Worm (Caenorhabditis elegans) whole organism, L4 larva: ENCODE results near the gene skr-17.

Experiments
- D1046.2 ChIP-seq: fragments of 200-800 bp; sonication (Bioruptor generic); IDR thresholded peaks from 2 replicates; pipeline ENCODE4 v1.3.6; 2022; ENCODE audit warnings: missing genetic modification characterization, missing compliant biosample characterization
- F10B5.3 ChIP-seq: sonication (generic microtip); optimal IDR thresholded peaks from 2 replicates; lab custom pipeline; 2016; ENCODE audit warnings: mild to moderate bottlenecking, missing genetic modification characterization, missing compliant biosample characterization
- F37D6.2 ChIP-seq: sonication (generic microtip); optimal IDR thresholded peaks from 2 replicates; lab custom pipeline; 2016; ENCODE audit warnings: mild to moderate bottlenecking, missing genetic modification characterization, missing compliant biosample characterization
- F49E8.2 ChIP-seq: sonication (generic microtip); optimal IDR thresholded peaks from 2 replicates; lab custom pipeline; 2016; ENCODE audit warnings: missing compliant biosample characterization, mild to moderate bottlenecking, missing genetic modification characterization, borderline replicate concordance
- Y105C5A.15 ChIP-seq: fragments of 200-800 bp; sonication (Bioruptor generic); IDR thresholded peaks from 2 replicates; pipeline ENCODE4 v1.3.6; 2022; ENCODE audit warnings: missing genetic modification characterization, missing compliant biosample characterization
- ZK546.5 ChIP-seq, 2 experiments: sonication (generic microtip); optimal IDR thresholded peaks; 2 replicates each; lab custom pipeline; 2017; ENCODE audit warnings: missing biosample characterization in 2 of 2, missing genetic modification characterization in 2 of 2
- aha-1 ChIP-seq: fragments of 150-350 bp; peaks from one replicate; lab custom pipeline; 2014; ENCODE audit warnings: missing biosample characterization, missing genetic modification characterization
- ceh-28 ChIP-seq: fragments of 150-350 bp; optimal IDR thresholded peaks from 2 replicates; lab custom pipeline; 2014; ENCODE audit warnings: missing biosample characterization, missing genetic modification reagents, missing genetic modification characterization
- ceh-32 ChIP-seq: sonication (generic microtip); optimal IDR thresholded peaks from 2 replicates; lab custom pipeline; 2016; ENCODE audit warnings: mild to moderate bottlenecking, missing genetic modification characterization, missing compliant biosample characterization; ENCODE audit not compliant: poor library complexity
- ceh-44 ChIP-seq: fragments of 200-800 bp; sonication (Bioruptor generic); IDR thresholded peaks from 2 replicates; pipeline ENCODE4 v1.3.6; 2022; ENCODE audit warnings: missing genetic modification reagents, missing genetic modification characterization, missing compliant biosample characterization
- ceh-82 ChIP-seq: sonication (generic microtip); optimal IDR thresholded peaks from 2 replicates; lab custom pipeline; 2017; ENCODE audit warnings: missing biosample characterization, missing genetic modification characterization
- cey-2 ChIP-seq: sonication (generic microtip); optimal IDR thresholded peaks from 3 replicates; lab custom pipeline; 2017; ENCODE audit warnings: missing genetic modification characterization, mild to moderate bottlenecking, missing compliant biosample characterization, antibody characterized with exemption, borderline replicate concordance; ENCODE audit not compliant: insufficient read depth
- ctbp-1 ChIP-seq: fragments of 200-800 bp; sonication (Bioruptor generic); IDR thresholded peaks from 2 replicates; pipeline ENCODE4 v1.3.6; 2022; ENCODE audit warnings: missing genetic modification reagents, missing genetic modification characterization, missing compliant biosample characterization
- daf-12 ChIP-seq: fragments of 150-350 bp; optimal IDR thresholded peaks from 2 replicates; lab custom pipeline; 2014; ENCODE audit warnings: missing biosample characterization, missing genetic modification reagents, missing genetic modification characterization
- daf-16 ChIP-seq, 3 experiments: sonication (generic microtip); optimal IDR thresholded peaks; 2 replicates each; lab custom pipeline; 2016 to 2017; ENCODE audit warnings: missing genetic modification characterization in 3 of 3, missing genetic modification reagents in 3 of 3, mild to moderate bottlenecking in 2 of 3, missing compliant biosample characterization in 2 of 3, missing biosample characterization in 1 of 3, moderate library complexity in 1 of 3
- dmd-6 ChIP-seq: fragments of 200-800 bp; sonication (Bioruptor generic); IDR thresholded peaks from 2 replicates; pipeline ENCODE4 v1.3.6; 2022; ENCODE audit warnings: missing genetic modification reagents, missing genetic modification characterization, missing compliant biosample characterization
- dmd-9 ChIP-seq: fragments of 200-800 bp; sonication (Bioruptor generic); IDR thresholded peaks from 2 replicates; pipeline ENCODE4 v1.3.6; 2022; ENCODE audit warnings: missing genetic modification reagents, missing genetic modification characterization, missing compliant biosample characterization
- dpl-1 ChIP-seq: fragments of 150-350 bp; optimal IDR thresholded peaks from 2 replicates; lab custom pipeline; 2014; ENCODE audit warnings: missing biosample characterization, missing genetic modification reagents, missing genetic modification characterization
- dve-1 ChIP-seq: sonication (generic microtip); optimal IDR thresholded peaks from 2 replicates; lab custom pipeline; 2017; ENCODE audit warnings: antibody characterized with exemption, mild to moderate bottlenecking, missing genetic modification characterization, missing compliant biosample characterization; ENCODE audit not compliant: insufficient read depth
- hif-1 ChIP-seq, 2 experiments: sonication (generic microtip); optimal IDR thresholded peaks; 2 replicates each; lab custom pipeline; 2016 to 2017; ENCODE audit warnings: missing compliant biosample characterization in 2 of 2, missing genetic modification characterization in 2 of 2, missing genetic modification reagents in 2 of 2, missing genotype in 2 of 2, mild to moderate bottlenecking in 1 of 2
- hlh-11 ChIP-seq: fragments of 200-800 bp; sonication (Bioruptor generic); optimal IDR thresholded peaks from 2 replicates; lab custom pipeline; 2018; ENCODE audit warnings: mild to moderate bottlenecking, missing genetic modification characterization, missing compliant biosample characterization
- hlh-30 ChIP-seq: sonication (generic microtip); optimal IDR thresholded peaks from 2 replicates; lab custom pipeline; 2017; ENCODE audit warnings: antibody characterized with exemption, mild to moderate bottlenecking, missing genetic modification characterization, missing compliant biosample characterization; ENCODE audit not compliant: insufficient read depth
- hmg-1.1 ChIP-seq: fragments of 200-800 bp; sonication (Bioruptor generic); IDR thresholded peaks from 2 replicates; pipeline ENCODE4 v1.3.6; 2022; ENCODE audit warnings: missing genetic modification reagents, missing genetic modification characterization, missing compliant biosample characterization
- jun-1 ChIP-seq: fragments of 150-350 bp; optimal IDR thresholded peaks from 2 replicates; lab custom pipeline; 2014; ENCODE audit warnings: missing biosample characterization, missing genetic modification reagents, missing genetic modification characterization
- lsy-2 ChIP-seq, 2 experiments: fragments of 150-350 bp in 1 of 2; sonication (generic microtip) in 1 of 2; optimal IDR thresholded peaks; 2 replicates each; lab custom pipeline; 2014 to 2017; ENCODE audit warnings: missing biosample characterization in 2 of 2, missing genetic modification characterization in 2 of 2
- madf-5 ChIP-seq, 2 experiments: fragments of 200-800 bp; sonication (Bioruptor generic); IDR thresholded peaks; 2 replicates each; pipeline ENCODE4 v1.3.6; 2022; ENCODE audit warnings: missing compliant biosample characterization in 2 of 2, missing genetic modification characterization in 2 of 2
- mep-1 ChIP-seq: fragments of 150-350 bp; sonication (generic microtip); optimal IDR thresholded peaks from 3 replicates; lab custom pipeline; 2014; ENCODE audit warnings: missing biosample characterization, missing genetic modification characterization
- nhr-11 ChIP-seq: fragments of 150-350 bp; optimal IDR thresholded peaks from 2 replicates; lab custom pipeline; 2014; ENCODE audit warnings: missing biosample characterization, missing genetic modification characterization
- nhr-111 ChIP-seq: fragments of 200-800 bp; sonication (Bioruptor generic); optimal IDR thresholded peaks from 2 replicates; lab custom pipeline; 2018; ENCODE audit warnings: mild to moderate bottlenecking, missing genetic modification characterization, missing compliant biosample characterization
- nhr-28 ChIP-seq: fragments of 150-350 bp; optimal IDR thresholded peaks from 2 replicates; lab custom pipeline; 2014; ENCODE audit warnings: missing biosample characterization, missing genetic modification characterization
- nhr-6 ChIP-seq: fragments of 150-350 bp; optimal IDR thresholded peaks from 2 replicates; lab custom pipeline; 2014; ENCODE audit warnings: missing biosample characterization, missing genetic modification characterization
- nhr-77 ChIP-seq: fragments of 150-350 bp; optimal IDR thresholded peaks from 2 replicates; lab custom pipeline; 2014; ENCODE audit warnings: missing biosample characterization, missing genetic modification characterization
- pha-4 ChIP-seq, 2 experiments: fragments of 150-350 bp in 1 of 2; fragments of 200-800 bp in 1 of 2; sonication (Bioruptor generic) in 1 of 2; IDR thresholded peaks in 1 of 2; optimal IDR thresholded peaks in 1 of 2; 2 replicates each; pipeline versions ENCODE4 v1.3.6 to Lab custom; 2014 to 2022; ENCODE audit warnings: missing genetic modification characterization in 2 of 2, missing genetic modification reagents in 2 of 2, missing biosample characterization in 1 of 2, missing compliant biosample characterization in 1 of 2
- php-3 ChIP-seq: fragments of 200-800 bp; sonication (Bioruptor generic); IDR thresholded peaks from 2 replicates; pipeline ENCODE4 v1.3.6; 2022; ENCODE audit warnings: missing genetic modification reagents, missing genetic modification characterization, missing compliant biosample characterization
- rbr-2 ChIP-seq: sonication (generic microtip); optimal IDR thresholded peaks from 2 replicates; lab custom pipeline; 2016; ENCODE audit warnings: missing genotype, missing genetic modification characterization, missing compliant biosample characterization
- set-16 ChIP-seq: fragments of 200-800 bp; sonication (Bioruptor generic); IDR thresholded peaks from 2 replicates; pipeline ENCODE4 v1.3.6; 2022; ENCODE audit warnings: missing genetic modification reagents, missing genetic modification characterization, missing compliant biosample characterization
- skn-1 ChIP-seq: fragments of 150-350 bp; optimal IDR thresholded peaks from 2 replicates; lab custom pipeline; 2014; ENCODE audit warnings: missing biosample characterization, missing genetic modification characterization
- snpc-4 ChIP-seq: fragments of 150-350 bp; optimal IDR thresholded peaks from 2 replicates; lab custom pipeline; 2014; ENCODE audit warnings: missing biosample characterization, missing genetic modification characterization
- tra-1 ChIP-seq: fragments of 200-800 bp; sonication (Bioruptor generic); IDR thresholded peaks from 2 replicates; pipeline ENCODE4 v1.3.6; 2022; ENCODE audit warnings: missing genetic modification reagents, missing genetic modification characterization, missing compliant biosample characterization
- vab-7 ChIP-seq: fragments of 200-800 bp; sonication (Bioruptor generic); IDR thresholded peaks from 2 replicates; pipeline ENCODE4 v1.3.6; 2022; ENCODE audit warnings: missing genetic modification reagents, missing genetic modification characterization, missing compliant biosample characterization
- zfp-2 ChIP-seq: sonication (generic microtip); optimal IDR thresholded peaks from 2 replicates; lab custom pipeline; 2016; ENCODE audit warnings: mild to moderate bottlenecking, missing genetic modification characterization, missing compliant biosample characterization
- zfp-3 ChIP-seq: fragments of 200-800 bp; sonication (Bioruptor generic); conservative IDR thresholded peaks from 2 replicates; pipeline ENCODE4 v1.3.6; 2022; ENCODE audit warnings: missing genetic modification reagents, missing genetic modification characterization, missing compliant biosample characterization
- zip-11 ChIP-seq: fragments of 200-800 bp; sonication (Bioruptor generic); IDR thresholded peaks from 2 replicates; pipeline ENCODE4 v1.3.6; 2022; ENCODE audit warnings: missing genetic modification characterization, missing compliant biosample characterization

Gene skr-17

ce11 chrII:7756810-7757209 lies 26.5 kb upstream of the skr-17 start (continued):
- TF ChIP-seq php-3 (GFP tag; lab: Robert Waterston, UW) = peak; percentile 44; the same call in 1 of the 2 replicates
- TF ChIP-seq F49E8.2 = peak; percentile 11
- TF ChIP-seq ctbp-1 = peak; percentile 42; the same call in 1 of the 2 replicates
- TF ChIP-seq nhr-111 = peak; percentile 41
- TF ChIP-seq tra-1 (GFP tag; lab: Robert Waterston, UW) = peak; percentile 64

- TF ChIP-seq dve-1 (peak; percentile 77), ceh-28 (tag; lab: Kevin White, UChicago) (peak; percentile 33), aha-1 (tag; lab: Kevin White, UChicago) (peak; percentile 58), nhr-11 (tag; lab: Kevin White, UChicago) (peak; percentile 13), skn-1 (tag; lab: Kevin White, UChicago) (no peak), nhr-77 (tag; lab: Kevin White, UChicago) (peak; percentile 62), rbr-2 (tag; lab: Kevin White, UChicago) (peak; percentile 49), zip-11 (GFP tag; lab: Robert Waterston, UW) (no peak), hlh-30 (tag; lab: Kevin White, UChicago) (peak; percentile 81), hlh-11 (peak; percentile 81), mep-1 (tag; lab: Kevin White, UChicago) (peak; percentile 57), daf-12 (no peak), hif-1 (tag; optimal IDR thresholded peaks at IDR 0.05; lab: Kevin White, UChicago) (peak in 1 of 2 experiments; percentile 5), daf-16 (GFP tag; optimal IDR thresholded peaks at IDR 0.05; lab: Kevin White, UChicago) (no peak), daf-16 (tag; optimal IDR thresholded peaks at IDR 0.05; lab: Kevin White, UChicago) (peak; percentile 78), zfp-3 (GFP tag; lab: Robert Waterston, UW) (no peak), nhr-28 (tag; lab: Kevin White, UChicago) (peak; percentile 35), zfp-2 (tag; lab: Kevin White, UChicago) (no peak), lsy-2 (tag; optimal IDR thresholded peaks at IDR 0.05; lab: Kevin White, UChicago) (peak in 1 of 2 experiments; percentile 61), ceh-44 (GFP tag; lab: Robert Waterston, UW) (no peak), dpl-1 (GFP tag; lab: Kevin White, UChicago) (peak; percentile 37), nhr-6 (tag; lab: Kevin White, UChicago) (peak; percentile 3)
Observed at ce11 chrII:7758397-7759135, 24.8 kb upstream of the skr-17 start, which contains the start of gene B0228.7. Gene B0228.7, minus strand, starts transcription at chrII:7759023.

DNA sequence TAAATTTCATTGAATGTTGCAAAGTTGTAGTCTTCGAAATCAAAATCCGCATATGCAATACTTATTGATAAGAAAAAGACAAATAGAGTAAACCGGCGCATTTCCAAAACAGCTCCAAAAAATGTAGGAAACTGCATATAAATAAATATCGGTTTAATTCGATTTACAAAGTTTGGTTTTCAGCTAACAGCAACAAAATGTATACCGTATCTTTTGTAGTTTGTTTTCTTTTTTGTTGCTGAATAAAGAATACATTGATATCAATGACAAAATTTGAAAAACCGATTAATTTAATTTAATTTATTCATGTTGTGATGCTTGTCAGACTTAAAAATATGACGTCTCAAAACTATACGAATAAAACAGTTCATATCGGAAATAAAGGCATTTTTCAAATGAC lies 21.9 kb upstream of the skr-17 start, which contains the start of gene B0228.8:
B0228.8 (minus strand) TSS at position 101 of the 400 bp plus-strand sequence.
- TF ChIP-seq ceh-32 (tag; lab: Kevin White, UChicago) = no peak
- TF ChIP-seq F37D6.2 (tag; lab: Kevin White, UChicago) = no peak
- no peak for TF ChIP-seq ctbp-1
- no peak for TF ChIP-seq jun-1 (tag; lab: Kevin White, UChicago)
- no peak for TF ChIP-seq dmd-6 (GFP tag; lab: Robert Waterston, UW)
- TF ChIP-seq snpc-4 (tag; lab: Kevin White, UChicago) = no peak
- no peak for TF ChIP-seq madf-5 (GFP tag; IDR thresholded peaks at IDR 0.05; lab: Robert Waterston, UW)
- TF ChIP-seq skn-1 (tag; lab: Kevin White, UChicago) = no peak
- TF ChIP-seq vab-7 (GFP tag; lab: Robert Waterston, UW) = no peak

DNA sequence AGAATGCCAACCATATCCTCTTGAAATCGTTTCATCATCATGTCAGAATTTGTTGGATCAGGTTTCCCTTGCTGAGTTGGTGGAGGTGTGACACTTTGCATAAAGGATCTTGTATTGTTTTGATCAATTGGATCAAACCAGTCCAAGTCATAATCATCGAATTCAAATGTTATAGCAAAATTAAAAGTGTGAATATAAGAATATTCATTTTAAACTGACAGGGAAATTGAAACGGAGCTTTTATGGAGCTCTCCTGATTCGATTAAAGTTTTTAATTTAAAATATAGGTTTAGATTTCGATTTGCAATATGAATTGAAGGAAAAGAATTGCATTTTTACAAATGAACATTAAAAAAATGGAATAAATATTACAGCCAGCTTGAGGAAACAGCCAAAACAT lies 19.7 kb upstream of the skr-17 start, which contains the start of gene B0228.9:
B0228.9 (minus strand) TSS at position 101 of the 400 bp plus-strand sequence.
- TF ChIP-seq pha-4 (GFP tag; IDR thresholded peaks at IDR 0.05; lab: Robert Waterston, UW) (no peak), pha-4 (tag; optimal IDR thresholded peaks at IDR 0.05; lab: Kevin White, UChicago) (no peak), Y105C5A.15 (no peak), set-16 (GFP tag; lab: Robert Waterston, UW) (no peak), cey-2 (tag; lab: Kevin White, UChicago) (no peak), F10B5.3 (tag; lab: Kevin White, UChicago) (no peak), ceh-82 (tag; lab: Kevin White, UChicago) (no peak), nhr-77 (tag; lab: Kevin White, UChicago) (no peak), ZK546.5 (tag; optimal IDR thresholded peaks at IDR 0.05; lab: Kevin White, UChicago) (no peak), D1046.2 (no peak), nhr-111 (no peak), ceh-44 (GFP tag; lab: Robert Waterston, UW) (no peak), dmd-9 (no peak), hmg-1.1 (GFP tag; lab: Robert Waterston, UW) (no peak)
